Fruit fly (Drosophila melanogaster): ENCODE results near the gene lost.

lost gene

DNA sequence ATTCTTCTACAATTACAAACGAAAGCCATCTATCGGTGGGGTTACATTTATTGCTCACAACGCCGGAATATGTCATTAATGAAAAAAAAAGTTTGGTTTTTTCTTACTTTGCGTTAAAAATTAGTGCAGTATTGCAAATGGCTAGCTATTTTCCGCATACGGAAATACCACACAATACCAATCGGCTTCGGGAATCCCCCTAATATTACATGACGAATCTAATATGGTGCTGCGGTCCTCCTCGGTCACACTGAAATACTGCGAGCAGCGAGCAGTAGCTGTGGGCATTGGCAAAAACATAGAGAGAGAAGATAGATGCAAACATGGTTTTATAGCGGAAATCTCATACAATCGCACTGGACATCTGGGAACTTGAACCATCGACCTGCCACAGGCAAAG, 15.4 kb upstream of the lost start, which contains the start of gene tub (continued):
- TF ChIP-seq CG2678 (tag; optimal IDR thresholded peaks at IDR 0.05) (no peak), shn (GFP tag; optimal IDR thresholded peaks at IDR 0.05) (peak; percentile 31), mam (GFP tag; optimal IDR thresholded peaks at IDR 0.05) (peak; percentile 37), Fer1 (GFP tag; optimal IDR thresholded peaks at IDR 0.05) (peak; percentile 16), tin (GFP tag; optimal IDR thresholded peaks at IDR 0.05) (peak; percentile 41), hth (optimal IDR thresholded peaks at IDR 0.05) (no peak), amos (GFP tag; IDR thresholded peaks at IDR 0.05; ENCODE audit: partially characterized antibody) (peak; percentile 36; the same call in 1 of the 2 replicates), CG33557 (GFP tag; optimal IDR thresholded peaks at IDR 0.05) (no peak), CG4617 (GFP tag; optimal IDR thresholded peaks at IDR 0.05; ENCODE audit: borderline replicate concordance) (peak; percentile 69), Dad (GFP tag; optimal IDR thresholded peaks at IDR 0.05) (peak; percentile 28), CG33213 (GFP tag; optimal IDR thresholded peaks at IDR 0.05) (peak; percentile 14), CG6654 (GFP tag; optimal IDR thresholded peaks at IDR 0.05) (no peak), corto (GFP tag; optimal IDR thresholded peaks at IDR 0.05) (no peak), CG3065 (GFP tag; optimal IDR thresholded peaks at IDR 0.05) (peak; percentile 5), CG10267 (tag; optimal IDR thresholded peaks at IDR 0.05) (peak; percentile 53), CG8290 (GFP tag; optimal IDR thresholded peaks at IDR 0.05) (peak; percentile 30), CG8290 (tag; optimal IDR thresholded peaks at IDR 0.05) (peak in 1 of 2 experiments; percentile 82), CG4424 (GFP tag; optimal IDR thresholded peaks at IDR 0.05) (peak; percentile 34), chif (GFP tag; optimal IDR thresholded peaks at IDR 0.05) (peak; percentile 20 to 51), odd (GFP tag; optimal IDR thresholded peaks at IDR 0.05) (peak; percentile 40), Six4 (GFP tag; optimal IDR thresholded peaks at IDR 0.05) (peak; percentile 27), Tbp (GFP tag; optimal IDR thresholded peaks at IDR 0.05) (no peak), zf30C (GFP tag; optimal IDR thresholded peaks at IDR 0.05) (no peak), CG10274 (GFP tag; optimal IDR thresholded peaks at IDR 0.05) (no peak), BEAF-32 (GFP tag; optimal IDR thresholded peaks at IDR 0.05) (peak; percentile 44), CG3847 (GFP tag; IDR thresholded peaks at IDR 0.05) (peak; percentile 62; the same call in 1 of the 2 replicates), CG10431 (GFP tag; optimal IDR thresholded peaks at IDR 0.05) (peak; percentile 91), dysf (GFP tag; IDR thresholded peaks at IDR 0.05) (peak; percentile 24; the same call in 1 of the 3 replicates), Kr (GFP tag; optimal IDR thresholded peaks at IDR 0.05) (no peak), bab2 (GFP tag; optimal IDR thresholded peaks at IDR 0.05) (peak; percentile 50), lola (GFP tag; optimal IDR thresholded peaks at IDR 0.05) (no peak), CG12155 (GFP tag; optimal IDR thresholded peaks at IDR 0.05) (peak; percentile 36), CG13287 (GFP tag; IDR thresholded peaks at IDR 0.05; ENCODE audit: partially characterized antibody) (peak; percentile 52; the same call in 1 of the 2 replicates), wdn (GFP tag; IDR thresholded peaks at IDR 0.05) (no peak), row (GFP tag; IDR thresholded peaks at IDR 0.05) (peak; percentile 85), CG9797 (GFP tag; optimal IDR thresholded peaks at IDR 0.05) (peak; percentile 84), unc-4 (GFP tag; IDR thresholded peaks at IDR 0.05; ENCODE audit: partially characterized antibody) (0 out of 2 replicates have a peak, but pooled peaks have one; percentile 22), CG7357 (GFP tag; IDR thresholded peaks at IDR 0.05) (no peak), croc (GFP tag; conservative IDR thresholded peaks at IDR 0.05) (no peak), CG2120 (GFP tag; optimal IDR thresholded peaks at IDR 0.05) (peak; percentile 65), Taf1 (GFP tag; IDR thresholded peaks at IDR 0.05) (no peak), CG9817 (tag; optimal IDR thresholded peaks at IDR 0.05) (no peak), pnt (GFP tag; optimal IDR thresholded peaks at IDR 0.05) (no peak), nom (GFP tag; optimal IDR thresholded peaks at IDR 0.05) (peak; percentile 13), Vsx1 (GFP tag; optimal IDR thresholded peaks at IDR 0.05) (no peak), CG13624 (GFP tag; optimal IDR thresholded peaks at IDR 0.05) (peak; percentile 49), vvl (GFP tag; IDR thresholded peaks at IDR 0.05) (peak; percentile 55; the same call in 1 of the 2 replicates), CG13296 (GFP tag; optimal IDR thresholded peaks at IDR 0.05) (peak; percentile 23), jumu (GFP tag; optimal IDR thresholded peaks at IDR 0.05) (peak; percentile 13), Max (GFP tag; optimal IDR thresholded peaks at IDR 0.05) (peak; percentile 8), NfI (GFP tag; optimal IDR thresholded peaks at IDR 0.05) (peak; percentile 59)

Data from whole organism, embryonic.